Fruit fly (Drosophila melanogaster) whole organism, embryonic: Measurements from ENCODE around the gene CG4942.

Source experiments
- ATbp ChIP-seq: fragments of 200-800 bp; sonication (Bioruptor generic); optimal IDR thresholded peaks from 2 replicates; lab custom pipeline; 2017; ENCODE audit warnings: missing biosample characterization, mild to moderate bottlenecking, missing genetic modification characterization, missing genetic modification reagents
- Asciz ChIP-seq: fragments of 200-800 bp; sonication (Bioruptor generic); optimal IDR thresholded peaks from 2 replicates; lab custom pipeline; 2017; ENCODE audit warnings: missing biosample characterization, mild to moderate bottlenecking, missing genetic modification characterization, missing genetic modification reagents
- CG1024 ChIP-seq: fragments of 200-800 bp; sonication (Bioruptor generic); IDR thresholded peaks from 2 replicates; pipeline ENCODE4 v1.3.6; 2022; ENCODE audit warnings: missing biosample characterization, missing genetic modification characterization
- CG11093 ChIP-seq: fragments of 200-800 bp; sonication (Bioruptor generic); IDR thresholded peaks from 3 replicates; pipeline ENCODE4 v1.3.6; 2022; ENCODE audit warnings: missing biosample characterization, missing genetic modification characterization
- CG12104 ChIP-seq: fragments of 200-800 bp; sonication (Bioruptor generic); optimal IDR thresholded peaks from 3 replicates; lab custom pipeline; 2016; ENCODE audit warnings: missing biosample characterization, missing genetic modification characterization
- CG12942 ChIP-seq: fragments of 200-800 bp; sonication (Bioruptor generic); optimal IDR thresholded peaks from 3 replicates; lab custom pipeline; 2016; ENCODE audit warnings: missing biosample characterization, missing genetic modification characterization
- CG14965 ChIP-seq: fragments of 200-800 bp; sonication (Bioruptor generic); optimal IDR thresholded peaks from 2 replicates; lab custom pipeline; 2016; ENCODE audit warnings: missing biosample characterization, missing genetic modification characterization, borderline replicate concordance
- CG15073 ChIP-seq: fragments of 200-800 bp; sonication (Bioruptor generic); optimal IDR thresholded peaks from 2 replicates; lab custom pipeline; 2016; ENCODE audit warnings: missing biosample characterization, missing genetic modification characterization
- CG15479 ChIP-seq: fragments of 200-800 bp; sonication (Bioruptor generic); optimal IDR thresholded peaks from 3 replicates; lab custom pipeline; 2019; ENCODE audit warnings: missing biosample characterization, mild to moderate bottlenecking, missing genetic modification characterization, moderate library complexity
- CG15514 ChIP-seq: fragments of 200-800 bp; sonication (Bioruptor generic); optimal IDR thresholded peaks from 3 replicates; lab custom pipeline; 2017; ENCODE audit warnings: missing biosample characterization, missing genetic modification characterization, mild to moderate bottlenecking, moderate library complexity, missing genetic modification reagents
- CG16815 ChIP-seq: fragments of 200-800 bp; sonication (Bioruptor generic); optimal IDR thresholded peaks from 3 replicates; lab custom pipeline; 2017; ENCODE audit warnings: missing biosample characterization, mild to moderate bottlenecking, missing genetic modification characterization
- CG17568 ChIP-seq: fragments of 200-800 bp; sonication (Bioruptor generic); optimal IDR thresholded peaks from 2 replicates; lab custom pipeline; 2018; ENCODE audit warnings: missing biosample characterization, mild to moderate bottlenecking, missing genetic modification characterization, moderate library complexity
- CG17802 ChIP-seq: fragments of 200-800 bp; sonication (Bioruptor generic); optimal IDR thresholded peaks from 2 replicates; lab custom pipeline; 2018; ENCODE audit warnings: missing biosample characterization, mild to moderate bottlenecking, missing genetic modification characterization, moderate library complexity
- CG18011 ChIP-seq: fragments of 200-800 bp; sonication (Bioruptor generic); optimal IDR thresholded peaks from 2 replicates; lab custom pipeline; 2017; ENCODE audit warnings: missing biosample characterization, missing genetic modification characterization, mild to moderate bottlenecking, moderate library complexity, missing genotype
- CG30403 ChIP-seq: fragments of 200-800 bp; sonication (Bioruptor generic); optimal IDR thresholded peaks from 3 replicates; lab custom pipeline; 2016; ENCODE audit warnings: missing biosample characterization, missing genetic modification characterization
- CG31388 ChIP-seq: fragments of 200-800 bp; sonication (Bioruptor generic); optimal IDR thresholded peaks from 2 replicates; lab custom pipeline; 2016; ENCODE audit warnings: missing biosample characterization, missing genetic modification characterization
- CG32532 ChIP-seq: fragments of 200-800 bp; sonication (Bioruptor generic); IDR thresholded peaks from 2 replicates; pipeline ENCODE4 v1.3.6; 2022; ENCODE audit warnings: missing biosample characterization, missing genetic modification characterization
- CG33213 ChIP-seq: fragments of 200-800 bp; sonication (Bioruptor generic); optimal IDR thresholded peaks from 3 replicates; lab custom pipeline; 2016; ENCODE audit warnings: missing biosample characterization, missing genetic modification characterization
- CG6689 ChIP-seq: fragments of 200-800 bp; sonication (Bioruptor generic); IDR thresholded peaks from 2 replicates; pipeline ENCODE4 v1.3.6; 2022; ENCODE audit warnings: missing biosample characterization, missing genetic modification characterization
- CG7372 ChIP-seq: fragments of 200-800 bp; sonication (Bioruptor generic); IDR thresholded peaks from 2 replicates; pipeline ENCODE4 v1.3.6; 2022; ENCODE audit warnings: missing biosample characterization, missing genetic modification characterization
- CG8478 ChIP-seq: fragments of >200 bp; optimal IDR thresholded peaks from 2 replicates; lab custom pipeline; 2018
- CG8765 ChIP-seq: fragments of 200-800 bp; sonication (Bioruptor generic); IDR thresholded peaks from 2 replicates; pipeline ENCODE4 v1.3.6; 2022; ENCODE audit warnings: missing biosample characterization, missing genetic modification characterization
- CG9609 ChIP-seq: fragments of 200-800 bp; sonication (Bioruptor generic); optimal IDR thresholded peaks from 3 replicates; lab custom pipeline; 2016; ENCODE audit warnings: missing biosample characterization, missing genetic modification characterization
- CG9797 ChIP-seq: fragments of 200-800 bp; sonication (Bioruptor generic); optimal IDR thresholded peaks from 3 replicates; lab custom pipeline; 2018; ENCODE audit warnings: missing biosample characterization, mild to moderate bottlenecking, missing genetic modification characterization
- CHES-1-like ChIP-seq: fragments of 200-800 bp; sonication (Bioruptor generic); optimal IDR thresholded peaks from 2 replicates; lab custom pipeline; 2016; ENCODE audit warnings: missing biosample characterization, missing genetic modification characterization
- Dad ChIP-seq: fragments of 200-800 bp; sonication (Bioruptor generic); optimal IDR thresholded peaks from 3 replicates; lab custom pipeline; 2016; ENCODE audit warnings: missing biosample characterization, missing genetic modification characterization
- E2f2 ChIP-seq: fragments of 200-800 bp; sonication (Bioruptor generic); IDR thresholded peaks from 2 replicates; pipeline ENCODE4 v1.3.6; 2022; ENCODE audit warnings: missing biosample characterization, missing genetic modification characterization
- Ets65A ChIP-seq: fragments of 200-800 bp; sonication (Bioruptor generic); peaks from one replicate; lab custom pipeline; 2016; ENCODE audit warnings: missing biosample characterization, missing genetic modification characterization
- HLHmδ ChIP-seq: fragments of 200-800 bp; sonication (Bioruptor generic); optimal IDR thresholded peaks from 2 replicates; lab custom pipeline; 2018; ENCODE audit warnings: missing biosample characterization, mild to moderate bottlenecking, missing genetic modification characterization, moderate library complexity
- Max ChIP-seq: fragments of 200-800 bp; sonication (Bioruptor generic); optimal IDR thresholded peaks from 2 replicates; lab custom pipeline; 2016; ENCODE audit warnings: missing biosample characterization, mild to moderate bottlenecking, missing genetic modification characterization
- Neu2 ChIP-seq: fragments of 200-800 bp; sonication (Bioruptor generic); optimal IDR thresholded peaks from 3 replicates; lab custom pipeline; 2016; ENCODE audit warnings: missing biosample characterization, missing genetic modification characterization, borderline replicate concordance
- Trl ChIP-seq, 3 experiments: fragments of >200 bp in 2 of 3; fragments of 200-800 bp in 1 of 3; sonication (Bioruptor generic) in 1 of 3; optimal IDR thresholded peaks; 2 replicates in 1 of 3; 3 replicates in 2 of 3; lab custom pipeline; 2016 to 2017; ENCODE audit warnings: missing biosample characterization in 1 of 3, missing genetic modification characterization in 1 of 3
- bbx ChIP-seq: fragments of 200-800 bp; sonication (Bioruptor generic); IDR thresholded peaks from 2 replicates; pipeline ENCODE4 v1.3.6; 2022; ENCODE audit warnings: missing biosample characterization, missing genetic modification characterization; ENCODE audit not compliant: partially characterized antibody
- cas ChIP-seq: fragments of 200-800 bp; sonication (Bioruptor generic); IDR thresholded peaks from 2 replicates; pipeline ENCODE4 v1.3.6; 2022; ENCODE audit warnings: missing biosample characterization, missing genetic modification characterization
- chm ChIP-seq: fragments of 200-800 bp; sonication (Bioruptor generic); IDR thresholded peaks from 2 replicates; pipeline ENCODE4 v1.3.6; 2022; ENCODE audit warnings: missing biosample characterization, missing genetic modification characterization
- dan ChIP-seq: fragments of 200-800 bp; sonication (Bioruptor generic); IDR thresholded peaks from 2 replicates; pipeline ENCODE4 v1.3.6; 2022; ENCODE audit warnings: missing biosample characterization, missing genetic modification characterization
- dimm ChIP-seq: fragments of 200-800 bp; sonication (Bioruptor generic); IDR thresholded peaks from 2 replicates; pipeline ENCODE4 v1.3.6; 2022; ENCODE audit warnings: missing biosample characterization, missing genetic modification characterization
- gsb-n ChIP-seq: fragments of 200-800 bp; sonication (Bioruptor generic); optimal IDR thresholded peaks from 3 replicates; lab custom pipeline; 2018; ENCODE audit warnings: missing biosample characterization, mild to moderate bottlenecking, missing genetic modification characterization
- ham ChIP-seq: fragments of 200-800 bp; sonication (Bioruptor generic); IDR thresholded peaks from 2 replicates; pipeline ENCODE4 v1.3.6; 2022; ENCODE audit warnings: missing biosample characterization, missing genetic modification characterization
- lilli ChIP-seq: fragments of 200-800 bp; sonication (Bioruptor generic); optimal IDR thresholded peaks from 3 replicates; lab custom pipeline; 2016; ENCODE audit warnings: missing biosample characterization, missing genetic modification characterization
- maf-S ChIP-seq: fragments of 200-800 bp; sonication (Bioruptor generic); optimal IDR thresholded peaks from 2 replicates; lab custom pipeline; 2016; ENCODE audit warnings: missing biosample characterization, missing genetic modification characterization
- mld ChIP-seq: fragments of 200-800 bp; sonication (Bioruptor generic); IDR thresholded peaks from 3 replicates; pipeline ENCODE4 v1.3.6; 2022; ENCODE audit warnings: missing biosample characterization, missing genetic modification characterization; ENCODE audit not compliant: partially characterized antibody
- onecut ChIP-seq: fragments of 200-800 bp; sonication (Bioruptor generic); IDR thresholded peaks from 2 replicates; pipeline ENCODE4 v1.3.6; 2022; ENCODE audit warnings: missing biosample characterization, missing genetic modification characterization
- run ChIP-seq: fragments of 200-800 bp; sonication (Bioruptor generic); optimal IDR thresholded peaks from 3 replicates; lab custom pipeline; 2018; ENCODE audit warnings: missing biosample characterization, mild to moderate bottlenecking, missing genetic modification characterization
- sc ChIP-seq, 3 experiments: fragments of >200 bp in 2 of 3; fragments of 200-800 bp in 1 of 3; sonication (Bioruptor generic) in 1 of 3; optimal IDR thresholded peaks; 2 replicates in 2 of 3; 3 replicates in 1 of 3; lab custom pipeline; 2017; ENCODE audit warnings: mild to moderate bottlenecking in 1 of 3, missing biosample characterization in 1 of 3, missing genetic modification characterization in 1 of 3, missing genetic modification reagents in 1 of 3
- sens-2 ChIP-seq: fragments of 200-800 bp; sonication (Bioruptor generic); IDR thresholded peaks from 2 replicates; pipeline ENCODE4 v1.3.6; 2022; ENCODE audit warnings: missing biosample characterization, missing genetic modification characterization
- sob ChIP-seq: fragments of 200-800 bp; sonication (Bioruptor generic); IDR thresholded peaks from 2 replicates; pipeline ENCODE4 v1.3.6; 2022; ENCODE audit warnings: missing biosample characterization, missing genetic modification characterization
- stwl ChIP-seq: fragments of 200-800 bp; sonication (Bioruptor generic); optimal IDR thresholded peaks from 3 replicates; lab custom pipeline; 2018; ENCODE audit warnings: missing biosample characterization, mild to moderate bottlenecking, missing genetic modification characterization, moderate library complexity
- zf30C ChIP-seq: fragments of 200-800 bp; sonication (Bioruptor generic); optimal IDR thresholded peaks from 3 replicates; lab custom pipeline; 2018; ENCODE audit warnings: missing biosample characterization, mild to moderate bottlenecking, missing genetic modification characterization

The CG4942 gene

DNA sequence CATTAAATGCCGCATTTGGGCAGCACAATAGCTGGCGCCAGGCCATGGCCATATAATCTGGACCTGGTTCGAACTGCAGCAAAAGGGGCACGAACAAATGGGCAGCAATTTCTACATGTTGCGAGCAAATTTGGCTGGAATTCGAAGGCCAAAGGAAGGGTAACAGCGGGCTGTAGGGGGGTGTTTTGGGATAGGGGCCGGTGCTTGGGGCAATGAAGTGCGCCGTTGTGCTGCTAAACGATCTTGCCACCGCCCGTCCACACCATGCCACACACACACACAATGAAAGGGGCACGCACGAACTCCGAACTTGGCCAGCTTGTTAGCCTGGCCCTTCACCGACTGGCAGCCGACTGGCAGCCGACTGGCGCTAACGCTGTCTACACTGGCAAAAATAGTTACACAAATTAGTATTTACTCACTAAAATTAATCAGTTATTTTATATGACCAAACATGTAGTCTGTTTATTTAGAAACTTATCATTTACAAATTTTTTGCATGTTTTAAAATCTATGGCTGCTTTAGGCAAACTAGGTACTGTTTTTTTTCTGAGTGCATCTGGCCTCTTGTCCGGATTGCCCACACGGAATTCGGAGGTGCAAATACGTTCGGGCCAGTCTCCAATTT lies 38.8 kb upstream of the CG4942 start (continued):
- TF ChIP-seq Asciz (GFP tag; lab: Kevin White, UChicago) (peak; percentile 67), CG12104 (GFP tag; lab: Kevin White, UChicago) (peak; percentile 57), CG17802 (tag; lab: Kevin White, UChicago) (peak; percentile 0), CG31388 (peak; percentile 39), CG7372 (GFP tag; lab: Robert Waterston, UW) (peak; percentile 17), dimm (GFP tag; lab: Robert Waterston, UW) (0 out of 2 replicates have a peak, but pooled peaks have one; percentile 15), CG18011 (GFP tag; lab: Kevin White, UChicago) (no peak), mld (GFP tag; lab: Robert Waterston, UW) (no peak), CG15479 (GFP tag; lab: Kevin White, UChicago) (no peak), CG8765 (GFP tag; lab: Robert Waterston, UW) (peak; percentile 64; the same call in 1 of the 2 replicates), Max (GFP tag; lab: Kevin White, UChicago) (peak; percentile 56), sens-2 (GFP tag; lab: Robert Waterston, UW) (peak; percentile 48; the same call in 1 of the 2 replicates), run (no peak), CG32532 (GFP tag; lab: Robert Waterston, UW) (0 out of 2 replicates have a peak, but pooled peaks have one; percentile 12), stwl (no peak), Trl (optimal IDR thresholded peaks at IDR 0.05; lab: Kevin White, UChicago) (no peak), Trl (GFP tag; optimal IDR thresholded peaks at IDR 0.05; lab: Kevin White, UChicago) (no peak), CG17568 (GFP tag; lab: Kevin White, UChicago) (no peak), CG11093 (GFP tag; lab: Robert Waterston, UW) (peak; percentile 68; the same call in 2 of the 3 replicates), ATbp (GFP tag; lab: Kevin White, UChicago) (no peak), maf-S (GFP tag; lab: Kevin White, UChicago) (no peak), ham (GFP tag; lab: Robert Waterston, UW) (no peak), CG30403 (no peak), CG6689 (GFP tag; lab: Robert Waterston, UW) (peak; percentile 82), lilli (peak; percentile 22), HLHmδ (GFP tag; lab: Kevin White, UChicago) (no peak), dan (GFP tag; lab: Robert Waterston, UW) (0 out of 2 replicates have a peak, but pooled peaks have one; percentile 51), cas (GFP tag; lab: Robert Waterston, UW) (no peak), E2f2 (GFP tag; lab: Robert Waterston, UW) (peak; percentile 50), CG12942 (GFP tag; lab: Kevin White, UChicago) (no peak), CG1024 (GFP tag; lab: Robert Waterston, UW) (peak; percentile 63), zf30C (GFP tag; lab: Kevin White, UChicago) (peak; percentile 37), bbx (GFP tag; lab: Robert Waterston, UW) (no peak), CG15073 (GFP tag; lab: Kevin White, UChicago) (no peak), chm (GFP tag; lab: Robert Waterston, UW) (peak; percentile 31; the same call in 1 of the 2 replicates), sob (GFP tag; lab: Robert Waterston, UW) (no peak; the same call in 1 of the 2 replicates), sc (optimal IDR thresholded peaks at IDR 0.05; lab: Kevin White, UChicago) (no peak), sc (GFP tag; optimal IDR thresholded peaks at IDR 0.05; lab: Kevin White, UChicago) (peak; percentile 46), CG33213 (GFP tag; lab: Kevin White, UChicago) (peak; percentile 54), CG9797 (GFP tag; lab: Kevin White, UChicago) (no peak), gsb-n (tag; lab: Kevin White, UChicago) (peak; percentile 15), CG15514 (GFP tag; lab: Kevin White, UChicago) (no peak), CG8478 (lab: Kevin White, UChicago) (no peak), onecut (GFP tag; lab: Robert Waterston, UW) (peak; percentile 54), CG16815 (GFP tag; lab: Kevin White, UChicago) (peak; percentile 34), CG9609 (peak; percentile 12), Ets65A (no peak), CHES-1-like (GFP tag; lab: Kevin White, UChicago) (no peak), Dad (GFP tag; lab: Kevin White, UChicago) (peak; percentile 30), CG14965 (GFP tag; lab: Kevin White, UChicago) (no peak), Neu2 (GFP tag; lab: Kevin White, UChicago) (peak; percentile 24)
